Worm (Caenorhabditis elegans): Measurements from ENCODE around the gene C49F5.8.

- no peak for TF ChIP-seq ztf-11 (tag; optimal IDR thresholded peaks at IDR 0.05)
- peak; percentile 37 for TF ChIP-seq ama-1 (optimal IDR thresholded peaks at IDR 0.05)
- no peak for TF ChIP-seq snpc-4 (tag; optimal IDR thresholded peaks at IDR 0.05)
- no peak for TF ChIP-seq zag-1 (tag; optimal IDR thresholded peaks at IDR 0.05)
- no peak for TF ChIP-seq nhr-77 (tag; optimal IDR thresholded peaks at IDR 0.05)
- TF ChIP-seq elt-3 (tag; optimal IDR thresholded peaks at IDR 0.05), result no peak
- TF ChIP-seq lin-39 (tag; optimal IDR thresholded peaks at IDR 0.05), result no peak
- TF ChIP-seq unc-62 (GFP tag; optimal IDR thresholded peaks at IDR 0.05), result no peak
Measured at ce11 chrX:11968024-11968598, 8.2 kb downstream of the C49F5.8 start.
